Worm (Caenorhabditis elegans) whole organism, late embryonic: ENCODE results near the gene Y75B8A.24.

Source experiments
- ceh-18 ChIP-seq: sonication (generic microtip); optimal IDR thresholded peaks from 2 replicates; lab custom pipeline; 2016; ENCODE audit warnings: missing genetic modification characterization, missing compliant biosample characterization
- pat-9 ChIP-seq: fragments of 200-800 bp; sonication (Bioruptor generic); optimal IDR thresholded peaks from 2 replicates; lab custom pipeline; 2018; ENCODE audit warnings: mild to moderate bottlenecking, missing genetic modification characterization, moderate library complexity, missing compliant biosample characterization
- pqm-1 ChIP-seq: sonication (generic microtip); optimal IDR thresholded peaks from 2 replicates; lab custom pipeline; 2016; ENCODE audit warnings: missing genetic modification characterization, missing compliant biosample characterization

DNA sequence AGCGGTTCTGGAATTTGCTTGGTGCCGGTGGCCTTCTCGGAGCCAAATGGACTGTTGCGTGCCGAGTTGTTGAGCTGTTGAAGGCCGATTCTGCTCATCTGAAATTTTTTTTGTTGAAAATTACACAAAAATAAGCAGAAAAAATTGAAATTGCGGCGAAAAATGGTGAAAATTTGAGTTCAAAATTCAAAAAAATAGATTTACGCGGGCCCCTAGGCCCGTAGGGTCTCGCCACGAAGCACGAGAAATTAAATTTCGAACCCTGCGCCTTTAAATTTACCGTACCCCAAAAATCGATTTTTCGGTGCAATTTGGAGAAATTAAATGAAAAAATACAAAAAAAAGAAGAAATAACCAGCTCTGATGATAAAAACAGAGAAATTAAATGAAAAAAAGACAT is 48.3 kb downstream of the Y75B8A.24 start, which contains the start of gene gmn-1:
- TF ChIP-seq pqm-1 (tag; lab: Kevin White, UChicago), result no peak
- TF ChIP-seq pat-9, result no peak
- TF ChIP-seq ceh-18, result no peak
